Fruit fly (Drosophila melanogaster) whole organism, embryonic: ENCODE results near the gene cactin.

Experiments used
- Ada2b ChIP-seq: fragments of 200-800 bp; sonication (Bioruptor generic); IDR thresholded peaks from 2 replicates; pipeline ENCODE4 v1.3.6; 2022; ENCODE audit warnings: missing biosample characterization, missing genetic modification characterization
- CG10274 ChIP-seq: fragments of 200-800 bp; sonication (Bioruptor generic); optimal IDR thresholded peaks from 3 replicates; lab custom pipeline; 2017; ENCODE audit warnings: missing biosample characterization, mild to moderate bottlenecking, missing genetic modification characterization
- CG10321 ChIP-seq: fragments of 200-800 bp; sonication (Bioruptor generic); IDR thresholded peaks from 2 replicates; pipeline ENCODE4 v1.3.6; 2022; ENCODE audit warnings: missing biosample characterization, missing genetic modification characterization
- CG10366 ChIP-seq: fragments of 200-800 bp; sonication (Bioruptor generic); IDR thresholded peaks from 2 replicates; pipeline ENCODE4 v1.3.6; 2022; ENCODE audit warnings: missing biosample characterization, missing genetic modification characterization
- CG10959 ChIP-seq: fragments of 200-800 bp; sonication (Bioruptor generic); IDR thresholded peaks from 2 replicates; pipeline ENCODE4 v1.3.6; 2022; ENCODE audit warnings: missing biosample characterization, missing genetic modification characterization
- CG12104 ChIP-seq: fragments of 200-800 bp; sonication (Bioruptor generic); optimal IDR thresholded peaks from 3 replicates; lab custom pipeline; 2016; ENCODE audit warnings: missing biosample characterization, missing genetic modification characterization
- CG13424 ChIP-seq: fragments of 200-800 bp; sonication (Bioruptor generic); optimal IDR thresholded peaks from 2 replicates; lab custom pipeline; 2019; ENCODE audit warnings: missing biosample characterization, mild to moderate bottlenecking, missing genetic modification characterization, moderate library complexity
- CG14667 ChIP-seq: fragments of 200-800 bp; sonication (Bioruptor generic); IDR thresholded peaks from 2 replicates; pipeline ENCODE4 v1.3.6; 2022; ENCODE audit warnings: missing biosample characterization, missing genetic modification characterization
- CG14710 ChIP-seq: fragments of 200-800 bp; sonication (Bioruptor generic); optimal IDR thresholded peaks from 3 replicates; lab custom pipeline; 2019; ENCODE audit warnings: missing biosample characterization, mild to moderate bottlenecking, missing genetic modification characterization, moderate library complexity
- CG15601 ChIP-seq: fragments of 200-800 bp; sonication (Bioruptor generic); optimal IDR thresholded peaks from 3 replicates; lab custom pipeline; 2019; ENCODE audit warnings: missing biosample characterization, mild to moderate bottlenecking, missing genetic modification characterization, moderate library complexity
- CG17186 ChIP-seq: fragments of 200-800 bp; sonication (Bioruptor generic); optimal IDR thresholded peaks from 3 replicates; lab custom pipeline; 2017; ENCODE audit warnings: missing biosample characterization, missing genetic modification reagents, missing genetic modification characterization
- CG17568 ChIP-seq: fragments of 200-800 bp; sonication (Bioruptor generic); optimal IDR thresholded peaks from 2 replicates; lab custom pipeline; 2018; ENCODE audit warnings: missing biosample characterization, mild to moderate bottlenecking, missing genetic modification characterization, moderate library complexity
- CG18619 ChIP-seq: fragments of 200-800 bp; sonication (Bioruptor generic); optimal IDR thresholded peaks from 3 replicates; lab custom pipeline; 2017; ENCODE audit warnings: missing biosample characterization, mild to moderate bottlenecking, missing genetic modification characterization
- CG3163 ChIP-seq: fragments of 200-800 bp; sonication (Bioruptor generic); optimal IDR thresholded peaks from 3 replicates; lab custom pipeline; 2016; ENCODE audit warnings: missing biosample characterization, missing genetic modification characterization
- CG32767 ChIP-seq: fragments of 200-800 bp; sonication (Bioruptor generic); IDR thresholded peaks from 2 replicates; pipeline ENCODE4 v1.3.6; 2022; ENCODE audit warnings: missing biosample characterization, missing genetic modification characterization
- CG5245 ChIP-seq: fragments of 200-800 bp; sonication (Bioruptor generic); optimal IDR thresholded peaks from 3 replicates; lab custom pipeline; 2016; ENCODE audit warnings: missing biosample characterization, missing genetic modification characterization
- CG6813 ChIP-seq: fragments of 200-800 bp; sonication (Bioruptor generic); optimal IDR thresholded peaks from 2 replicates; lab custom pipeline; 2017; ENCODE audit warnings: missing biosample characterization, missing genetic modification characterization, mild to moderate bottlenecking, moderate library complexity, missing genetic modification reagents
- CG7839 ChIP-seq: fragments of 200-800 bp; sonication (Bioruptor generic); optimal IDR thresholded peaks from 3 replicates; lab custom pipeline; 2018; ENCODE audit warnings: missing biosample characterization, mild to moderate bottlenecking, missing genetic modification characterization, moderate library complexity
- CG7963 ChIP-seq: fragments of 200-800 bp; sonication (Bioruptor generic); IDR thresholded peaks from 3 replicates; pipeline ENCODE4 v1.3.6; 2022; ENCODE audit warnings: missing biosample characterization, missing genetic modification characterization; ENCODE audit not compliant: partially characterized antibody
- CG8089 ChIP-seq: fragments of 200-800 bp; sonication (Bioruptor generic); optimal IDR thresholded peaks from 3 replicates; lab custom pipeline; 2016; ENCODE audit warnings: missing biosample characterization, missing genetic modification characterization
- CG9932 ChIP-seq: fragments of 200-800 bp; sonication (Bioruptor generic); IDR thresholded peaks from 2 replicates; pipeline ENCODE4 v1.3.6; 2022; ENCODE audit warnings: missing biosample characterization, missing genetic modification characterization
- Dbx ChIP-seq: fragments of 200-800 bp; sonication (Bioruptor generic); IDR thresholded peaks from 3 replicates; pipeline ENCODE4 v1.3.6; 2022; ENCODE audit warnings: missing biosample characterization, missing genetic modification characterization
- Dll ChIP-seq: fragments of 200-800 bp; sonication (Bioruptor generic); IDR thresholded peaks from 4 replicates; pipeline ENCODE4 v1.3.6; 2022; ENCODE audit warnings: missing biosample characterization, missing genetic modification characterization; ENCODE audit not compliant: partially characterized antibody
- Doc3 ChIP-seq: fragments of 200-800 bp; sonication (Bioruptor generic); IDR thresholded peaks from 3 replicates; pipeline ENCODE4 v1.3.6; 2022; ENCODE audit warnings: missing biosample characterization, missing genetic modification characterization; ENCODE audit not compliant: partially characterized antibody
- Fer1 ChIP-seq: fragments of 200-800 bp; sonication (Bioruptor generic); optimal IDR thresholded peaks from 2 replicates; lab custom pipeline; 2017; ENCODE audit warnings: missing biosample characterization, mild to moderate bottlenecking, missing genetic modification characterization
- HHEX ChIP-seq: fragments of 200-800 bp; sonication (Bioruptor generic); optimal IDR thresholded peaks from 3 replicates; lab custom pipeline; 2017; ENCODE audit warnings: missing biosample characterization, mild to moderate bottlenecking, missing genetic modification characterization, missing genetic modification reagents
- Oaz ChIP-seq: fragments of 200-800 bp; sonication (Bioruptor generic); IDR thresholded peaks from 2 replicates; pipeline ENCODE4 v1.3.6; 2022; ENCODE audit warnings: missing biosample characterization, missing genetic modification characterization
- Opbp ChIP-seq: fragments of 200-800 bp; sonication (Bioruptor generic); IDR thresholded peaks from 3 replicates; pipeline ENCODE4 v1.3.6; 2022; ENCODE audit warnings: missing biosample characterization, missing genetic modification characterization; ENCODE audit not compliant: partially characterized antibody
- Ssrp ChIP-seq: fragments of 200-800 bp; sonication (Bioruptor generic); optimal IDR thresholded peaks from 2 replicates; lab custom pipeline; 2018; ENCODE audit warnings: missing biosample characterization, mild to moderate bottlenecking, missing genetic modification characterization, moderate library complexity
- amos ChIP-seq: fragments of 200-800 bp; sonication (Bioruptor generic); IDR thresholded peaks from 2 replicates; pipeline ENCODE4 v1.3.6; 2022; ENCODE audit warnings: missing biosample characterization, missing genetic modification characterization; ENCODE audit not compliant: partially characterized antibody
- bsh ChIP-seq, 2 experiments: fragments of 200-800 bp; sonication (Bioruptor generic); optimal IDR thresholded peaks; 2 replicates each; lab custom pipeline; 2017 to 2018; ENCODE audit warnings: mild to moderate bottlenecking in 2 of 2, missing biosample characterization in 2 of 2, missing genetic modification characterization in 2 of 2, moderate library complexity in 1 of 2
- btn ChIP-seq: fragments of 200-800 bp; sonication (Bioruptor generic); optimal IDR thresholded peaks from 2 replicates; lab custom pipeline; 2016; ENCODE audit warnings: missing biosample characterization, missing genetic modification characterization
- corto ChIP-seq: fragments of 200-800 bp; sonication (Bioruptor generic); optimal IDR thresholded peaks from 2 replicates; lab custom pipeline; 2016; ENCODE audit warnings: missing biosample characterization, mild to moderate bottlenecking, missing genetic modification characterization, moderate library complexity
- en ChIP-seq: fragments of 200-800 bp; sonication (Bioruptor generic); optimal IDR thresholded peaks from 2 replicates; lab custom pipeline; 2016; ENCODE audit warnings: missing biosample characterization, missing genetic modification characterization
- fu2 ChIP-seq: fragments of 200-800 bp; sonication (Bioruptor generic); optimal IDR thresholded peaks from 2 replicates; lab custom pipeline; 2016; ENCODE audit warnings: missing biosample characterization, missing genetic modification characterization
- gcm ChIP-seq: fragments of 200-800 bp; sonication (Bioruptor generic); optimal IDR thresholded peaks from 2 replicates; lab custom pipeline; 2019; ENCODE audit warnings: missing biosample characterization, mild to moderate bottlenecking, missing genetic modification characterization, moderate library complexity
- gt ChIP-seq: fragments of 200-800 bp; sonication (Bioruptor generic); IDR thresholded peaks from 2 replicates; pipeline ENCODE4 v1.3.6; 2022; ENCODE audit warnings: missing biosample characterization, missing genetic modification characterization
- hb ChIP-seq: fragments of 200-800 bp; sonication (Bioruptor generic); IDR thresholded peaks from 3 replicates; pipeline ENCODE4 v1.3.6; 2022; ENCODE audit warnings: missing biosample characterization, missing genetic modification characterization; ENCODE audit not compliant: partially characterized antibody
- lov ChIP-seq, 2 experiments: fragments of 200-800 bp in 1 of 2; fragments of >200 bp in 1 of 2; sonication (Bioruptor generic) in 1 of 2; IDR thresholded peaks in 1 of 2; optimal IDR thresholded peaks in 1 of 2; 2 replicates in 1 of 2; 3 replicates in 1 of 2; pipeline versions ENCODE4 v1.3.6 to Lab custom; 2017 to 2022; ENCODE audit warnings: missing biosample characterization in 1 of 2, missing genetic modification characterization in 1 of 2
- nerfin-1 ChIP-seq: fragments of 200-800 bp; sonication (Bioruptor generic); optimal IDR thresholded peaks from 3 replicates; lab custom pipeline; 2019; ENCODE audit warnings: missing biosample characterization, mild to moderate bottlenecking, missing genetic modification characterization, moderate library complexity
- pan ChIP-seq, 4 experiments: fragments of >200 bp in 3 of 4; fragments of 200-800 bp in 1 of 4; sonication (Bioruptor generic) in 1 of 4; optimal IDR thresholded peaks in 3 of 4; IDR thresholded peaks in 1 of 4; 2 replicates each; pipeline versions ENCODE4 v1.3.6 to Lab custom; 2017 to 2022; ENCODE audit warnings: missing biosample characterization in 2 of 4, missing genetic modification characterization in 2 of 4, mixed read lengths in 1 of 4
- pfk ChIP-seq: fragments of 200-800 bp; sonication (Bioruptor generic); optimal IDR thresholded peaks from 2 replicates; lab custom pipeline; 2018; ENCODE audit warnings: missing biosample characterization, mild to moderate bottlenecking, missing genetic modification characterization, moderate library complexity
- sens-2 ChIP-seq: fragments of 200-800 bp; sonication (Bioruptor generic); IDR thresholded peaks from 2 replicates; pipeline ENCODE4 v1.3.6; 2022; ENCODE audit warnings: missing biosample characterization, missing genetic modification characterization
- slbo ChIP-seq: fragments of 200-800 bp; sonication (Bioruptor generic); IDR thresholded peaks from 2 replicates; pipeline ENCODE4 v1.3.6; 2022; ENCODE audit warnings: missing biosample characterization, missing genetic modification characterization
- so ChIP-seq: fragments of 200-800 bp; sonication (Bioruptor generic); IDR thresholded peaks from 3 replicates; pipeline ENCODE4 v1.3.6; 2022; ENCODE audit warnings: missing biosample characterization, missing genetic modification characterization
- sug ChIP-seq: fragments of 200-800 bp; optimal IDR thresholded peaks from 2 replicates; lab custom pipeline; 2019; ENCODE audit warnings: missing biosample characterization, mild to moderate bottlenecking, missing genetic modification characterization, moderate library complexity
- vnd ChIP-seq: fragments of 200-800 bp; sonication (Bioruptor generic); IDR thresholded peaks from 3 replicates; pipeline ENCODE4 v1.3.6; 2022; ENCODE audit warnings: missing biosample characterization, missing genetic modification characterization; ENCODE audit not compliant: partially characterized antibody
- wek ChIP-seq: fragments of 200-800 bp; sonication (Bioruptor generic); optimal IDR thresholded peaks from 3 replicates; lab custom pipeline; 2018; ENCODE audit warnings: missing biosample characterization, mild to moderate bottlenecking, missing genetic modification characterization, moderate library complexity
- z ChIP-seq: fragments of 200-800 bp; sonication (Bioruptor generic); IDR thresholded peaks from 3 replicates; pipeline ENCODE4 v1.3.6; 2022; ENCODE audit warnings: missing biosample characterization, missing genetic modification characterization

cactin gene

dm6 chrX:20434534-20434933, 10.7 kb downstream of the cactin start (continued):
- TF ChIP-seq fu2 (GFP tag; lab: Kevin White, UChicago) = peak; percentile 9
- no peak for TF ChIP-seq lov (optimal IDR thresholded peaks at IDR 0.05; lab: Kevin White, UChicago)
- TF ChIP-seq lov (GFP tag; IDR thresholded peaks at IDR 0.05; lab: Robert Waterston, UW) = no peak
- no peak for TF ChIP-seq CG32767 (GFP tag; lab: Robert Waterston, UW)
- TF ChIP-seq hb (GFP tag; lab: Robert Waterston, UW) = no peak
- no peak for TF ChIP-seq Ada2b (GFP tag; lab: Robert Waterston, UW)
- no peak for TF ChIP-seq corto (GFP tag; lab: Kevin White, UChicago)
- TF ChIP-seq CG18619 (GFP tag; lab: Kevin White, UChicago) = no peak
- no peak for TF ChIP-seq CG10366 (GFP tag; lab: Robert Waterston, UW)
- no peak for TF ChIP-seq CG17568
- no peak for TF ChIP-seq nerfin-1 (tag; lab: Kevin White, UChicago)
- TF ChIP-seq amos (GFP tag; lab: Robert Waterston, UW) = no peak
- no peak for TF ChIP-seq gcm
- no peak for TF ChIP-seq CG17186
- no peak for TF ChIP-seq CG6813
- TF ChIP-seq CG7963 (GFP tag; lab: Robert Waterston, UW) = no peak
- TF ChIP-seq CG3163 (GFP tag; lab: Kevin White, UChicago) = peak; percentile 14
- TF ChIP-seq btn (GFP tag; lab: Kevin White, UChicago) = no peak
- peak; percentile 27 for TF ChIP-seq sug (tag; lab: Kevin White, UChicago)
- TF ChIP-seq wek (GFP tag; lab: Kevin White, UChicago) = no peak
- no peak for TF ChIP-seq so (GFP tag; lab: Robert Waterston, UW)
- no peak for TF ChIP-seq pfk
- TF ChIP-seq Opbp (GFP tag; lab: Robert Waterston, UW) = no peak
- TF ChIP-seq CG10274 (GFP tag; lab: Kevin White, UChicago) = no peak
- TF ChIP-seq CG10959 (GFP tag; lab: Robert Waterston, UW) = no peak
- no peak for TF ChIP-seq Oaz (GFP tag; lab: Robert Waterston, UW)
- TF ChIP-seq CG7839 = peak; percentile 41
- peak; percentile 31 for TF ChIP-seq CG9932
- no peak for TF ChIP-seq en (GFP tag; lab: Kevin White, UChicago)
- TF ChIP-seq gt (GFP tag; lab: Robert Waterston, UW) = no peak
- TF ChIP-seq Ssrp (tag; lab: Kevin White, UChicago) = no peak
- no peak for TF ChIP-seq Doc3 (GFP tag; lab: Robert Waterston, UW)
- TF ChIP-seq CG14710 = no peak
- peak; percentile 23 for TF ChIP-seq HHEX (GFP tag; lab: Kevin White, UChicago)
- no peak for TF ChIP-seq CG15601
- TF ChIP-seq vnd (GFP tag; lab: Robert Waterston, UW) = no peak
- no peak for TF ChIP-seq Dll (GFP tag; lab: Robert Waterston, UW)
- no peak for TF ChIP-seq CG10321 (GFP tag; lab: Robert Waterston, UW)
- no peak for TF ChIP-seq z (GFP tag; lab: Robert Waterston, UW)
- TF ChIP-seq CG14667 (GFP tag; lab: Robert Waterston, UW) = no peak
- no peak for TF ChIP-seq bsh (GFP tag; optimal IDR thresholded peaks at IDR 0.05; lab: Kevin White, UChicago)
- TF ChIP-seq CG13424 = peak; percentile 48
- TF ChIP-seq Fer1 (GFP tag; lab: Kevin White, UChicago) = peak; percentile 51
- TF ChIP-seq CG5245 (GFP tag; lab: Kevin White, UChicago) = no peak
- TF ChIP-seq CG12104 (GFP tag; lab: Kevin White, UChicago) = no peak
- TF ChIP-seq CG8089 (GFP tag; lab: Kevin White, UChicago) = no peak
- TF ChIP-seq Dbx (GFP tag; lab: Robert Waterston, UW) = 0 out of 3 replicates have a peak, but pooled peaks have one; percentile 31
- TF ChIP-seq sens-2 (GFP tag; lab: Robert Waterston, UW) = no peak
- TF ChIP-seq pan (optimal IDR thresholded peaks at IDR 0.05; lab: Kevin White, UChicago) = no peak
- no peak for TF ChIP-seq pan (GFP tag; optimal IDR thresholded peaks at IDR 0.05 in 1 of 2, IDR thresholded peaks at IDR 0.05 in 1 of 2)
- peak; percentile 66 for TF ChIP-seq slbo (GFP tag; lab: Robert Waterston, UW)
